Worm (Caenorhabditis elegans): ENCODE results near the gene nlp-24.

The nlp-24 gene

DNA sequence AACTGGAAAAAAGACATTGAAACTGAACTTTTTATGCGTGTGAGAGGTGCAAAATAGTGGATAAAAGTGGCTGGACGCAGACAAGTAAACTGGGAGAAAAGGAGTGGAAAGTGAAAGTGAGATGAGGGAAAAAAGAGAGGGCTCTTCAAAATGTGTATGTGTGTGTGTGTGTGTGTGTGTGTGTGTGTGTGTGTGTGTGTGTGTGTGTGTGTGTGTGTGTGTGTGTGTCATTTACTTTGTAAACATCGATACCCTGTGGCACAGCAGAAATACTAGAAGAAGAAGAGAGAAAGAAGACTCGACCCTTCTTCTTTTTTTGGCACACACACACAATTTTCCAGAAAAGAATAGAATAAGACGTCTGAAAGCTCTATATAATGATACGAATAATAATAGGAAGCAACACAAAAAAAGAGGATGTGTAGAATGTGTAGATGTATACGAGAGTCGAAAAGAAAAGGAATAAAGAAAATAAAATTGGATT, 22.5 kb downstream of the nlp-24 start (continued):
- TF ChIP-seq hlh-30 (tag; optimal IDR thresholded peaks at IDR 0.05; ENCODE audit: insufficient read depth) = peak; percentile 74

ce11 chrV:11641298-11641787, 25.2 kb downstream of the nlp-24 start:
- peak in 1 of 2 experiments; percentile 98 for TF ChIP-seq unc-62 (GFP tag; optimal IDR thresholded peaks at IDR 0.05 in 1 of 2)
- no peak for TF ChIP-seq unc-62 (tag; optimal IDR thresholded peaks at IDR 0.05)
- TF ChIP-seq spr-3 (GFP tag; optimal IDR thresholded peaks at IDR 0.05) = no peak
- no peak for TF ChIP-seq egl-27 (tag; optimal IDR thresholded peaks at IDR 0.05)
- peak; percentile 45 to 60 for TF ChIP-seq lsy-2 (tag; optimal IDR thresholded peaks at IDR 0.05)
- TF ChIP-seq F37D6.2 (tag; optimal IDR thresholded peaks at IDR 0.05) = peak; percentile 53
- TF ChIP-seq zfp-2 (tag; optimal IDR thresholded peaks at IDR 0.05) = no peak
- no peak for TF ChIP-seq tag-97 (GFP tag; IDR thresholded peaks at IDR 0.05)
- TF ChIP-seq egl-43 (GFP tag; IDR thresholded peaks at IDR 0.05) = peak; percentile 61; the same call in 1 of the 2 replicates
- peak; percentile 70 for TF ChIP-seq mep-1 (tag; optimal IDR thresholded peaks at IDR 0.05)
- no peak for TF ChIP-seq php-3 (GFP tag; IDR thresholded peaks at IDR 0.05)
- TF ChIP-seq ceh-32 (tag; optimal IDR thresholded peaks at IDR 0.05; ENCODE audit: poor library complexity) = no peak
- peak in 1 of 2 experiments; percentile 40 for TF ChIP-seq hif-1 (tag; optimal IDR thresholded peaks at IDR 0.05)
- peak; percentile 15 for TF ChIP-seq mxl-3 (GFP tag; optimal IDR thresholded peaks at IDR 0.05)
- no peak for TF ChIP-seq dmd-8 (GFP tag; IDR thresholded peaks at IDR 0.05)
- TF ChIP-seq lin-1 (GFP tag; IDR thresholded peaks at IDR 0.05) = no peak
- TF ChIP-seq aha-1 (tag) = peak; percentile 98
- peak; percentile 61 for TF ChIP-seq hlh-30 (tag; optimal IDR thresholded peaks at IDR 0.05; ENCODE audit: insufficient read depth)
- peak; percentile 61; the same call in 1 of the 2 replicates for TF ChIP-seq hmg-1.1 (GFP tag; IDR thresholded peaks at IDR 0.05)
- 0 out of 2 replicates have a peak, but pooled peaks have one; percentile 24 for TF ChIP-seq vab-7 (GFP tag; IDR thresholded peaks at IDR 0.05)
- no peak for TF ChIP-seq daf-19 (GFP tag; conservative IDR thresholded peaks at IDR 0.05)
- TF ChIP-seq rbr-2 (tag; optimal IDR thresholded peaks at IDR 0.05) = peak; percentile 76
- TF ChIP-seq tra-1 (GFP tag; IDR thresholded peaks at IDR 0.05) = peak; percentile 52; the same call in 1 of the 2 replicates
- TF ChIP-seq hlh-11 (tag; optimal IDR thresholded peaks at IDR 0.05) = peak; percentile 30
- TF ChIP-seq pha-4 (GFP tag; IDR thresholded peaks at IDR 0.05) = 0 out of 2 replicates have a peak, but pooled peaks have one; percentile 7
- no peak for TF ChIP-seq pha-4 (tag; optimal IDR thresholded peaks at IDR 0.05)
- TF ChIP-seq mdl-1 (tag; optimal IDR thresholded peaks at IDR 0.05) = peak in 1 of 2 experiments; percentile 74
- peak; percentile 41 for TF ChIP-seq fkh-10 (GFP tag; optimal IDR thresholded peaks at IDR 0.05)
- no peak for TF ChIP-seq lin-38 (GFP tag; IDR thresholded peaks at IDR 0.05)
- no peak for TF ChIP-seq lin-13 (GFP tag; optimal IDR thresholded peaks at IDR 0.05)
- TF ChIP-seq ctbp-1 (GFP tag; IDR thresholded peaks at IDR 0.05) = peak; percentile 85
- TF ChIP-seq ces-1 (GFP tag; optimal IDR thresholded peaks at IDR 0.05) = peak; percentile 44

- TF ChIP-seq unc-130 (GFP tag; optimal IDR thresholded peaks at IDR 0.05) (peak; percentile 88), Y105C5A.15 (GFP tag; IDR thresholded peaks at IDR 0.05) (no peak), daf-19 (GFP tag; conservative IDR thresholded peaks at IDR 0.05) (no peak), hlh-11 (tag; optimal IDR thresholded peaks at IDR 0.05) (peak; percentile 41), aha-1 (tag) (no peak), mdt-29 (GFP tag; IDR thresholded peaks at IDR 0.05) (no peak), nhr-6 (tag; optimal IDR thresholded peaks at IDR 0.05) (peak; percentile 85), lin-38 (GFP tag; IDR thresholded peaks at IDR 0.05) (peak; percentile 83), pqm-1 (tag; optimal IDR thresholded peaks at IDR 0.05) (no peak), spr-1 (tag; optimal IDR thresholded peaks at IDR 0.05) (no peak), rbr-2 (tag; optimal IDR thresholded peaks at IDR 0.05) (peak; percentile 26), ceh-20 (GFP tag; IDR thresholded peaks at IDR 0.05) (no peak), hif-1 (tag; optimal IDR thresholded peaks at IDR 0.05) (peak in 1 of 2 experiments; percentile 87), zfp-2 (tag; optimal IDR thresholded peaks at IDR 0.05) (no peak), unc-62 (GFP tag; optimal IDR thresholded peaks at IDR 0.05 in 1 of 2) (no peak), unc-62 (tag; optimal IDR thresholded peaks at IDR 0.05) (no peak), mep-1 (tag; optimal IDR thresholded peaks at IDR 0.05) (peak; percentile 64), nhr-102 (tag; optimal IDR thresholded peaks at IDR 0.05) (no peak), egl-27 (tag; optimal IDR thresholded peaks at IDR 0.05) (no peak), unc-39 (tag; optimal IDR thresholded peaks at IDR 0.05) (no peak), F37D6.2 (tag; optimal IDR thresholded peaks at IDR 0.05) (no peak), nhr-28 (tag; optimal IDR thresholded peaks at IDR 0.05) (peak; percentile 50), madf-5 (GFP tag; IDR thresholded peaks at IDR 0.05) (no peak), T20F7.1 (GFP tag; optimal IDR thresholded peaks at IDR 0.05) (peak; percentile 48), daf-16 (GFP tag; optimal IDR thresholded peaks at IDR 0.05) (no peak), daf-16 (tag; optimal IDR thresholded peaks at IDR 0.05) (peak; percentile 13), ztf-11 (tag; optimal IDR thresholded peaks at IDR 0.05) (no peak)
Measured at ce11 chrV:11644166-11644565, 28.0 kb downstream of the nlp-24 start, which contains the start of gene bir-1. Gene bir-1, plus strand, starts transcription at chrV:11644477.
